Worm (Caenorhabditis elegans) whole organism, L3 larva: ENCODE data around the gene ugt-49.

Experiments used
- ZK546.5 ChIP-seq: sonication (generic microtip); optimal IDR thresholded peaks from 2 replicates; lab custom pipeline; 2017; ENCODE audit warnings: missing biosample characterization, missing genetic modification characterization
- ama-1 ChIP-seq: fragments of 150-350 bp; optimal IDR thresholded peaks from 2 replicates; lab custom pipeline; 2018
- ceh-28 ChIP-seq: fragments of 150-350 bp; optimal IDR thresholded peaks from 2 replicates; lab custom pipeline; 2014; ENCODE audit warnings: missing biosample characterization, missing genetic modification reagents, missing genetic modification characterization
- ceh-9 ChIP-seq: sonication (generic microtip); optimal IDR thresholded peaks from 2 replicates; lab custom pipeline; 2018; ENCODE audit warnings: missing biosample characterization, missing genetic modification characterization
- daf-12 ChIP-seq: fragments of 150-350 bp; optimal IDR thresholded peaks from 2 replicates; lab custom pipeline; 2014; ENCODE audit warnings: missing biosample characterization, missing genetic modification reagents, missing genetic modification characterization
- egl-27 ChIP-seq: sonication (generic microtip); optimal IDR thresholded peaks from 4 replicates; lab custom pipeline; 2017; ENCODE audit warnings: missing biosample characterization, missing genetic modification reagents, missing genetic modification characterization
- elt-1 ChIP-seq: fragments of 150-350 bp; optimal IDR thresholded peaks from 2 replicates; lab custom pipeline; 2014; ENCODE audit warnings: missing biosample characterization, missing genetic modification characterization
- elt-2 ChIP-seq: sonication (generic microtip); optimal IDR thresholded peaks from 2 replicates; lab custom pipeline; 2016; ENCODE audit warnings: missing genetic modification reagents, mild to moderate bottlenecking, missing genetic modification characterization, missing compliant biosample characterization
- elt-3 ChIP-seq, 3 experiments: fragments of 150-350 bp in 1 of 3; sonication (generic microtip) in 2 of 3; optimal IDR thresholded peaks; 2 replicates in 2 of 3; 4 replicates in 1 of 3; lab custom pipeline; 2014 to 2017; ENCODE audit warnings: missing biosample characterization in 3 of 3, missing genetic modification characterization in 3 of 3
- eor-1 ChIP-seq, 2 experiments: fragments of 150-350 bp; optimal IDR thresholded peaks; 2 replicates each; lab custom pipeline; 2014 to 2018; ENCODE audit warnings: missing biosample characterization in 2 of 2, missing genetic modification characterization in 2 of 2
- fkh-10 ChIP-seq: sonication (generic microtip); optimal IDR thresholded peaks from 2 replicates; lab custom pipeline; 2017; ENCODE audit warnings: missing biosample characterization, missing genetic modification reagents, missing genetic modification characterization
- fkh-2 ChIP-seq: fragments of 150-350 bp; optimal IDR thresholded peaks from 2 replicates; lab custom pipeline; 2014; ENCODE audit warnings: missing biosample characterization, missing genetic modification reagents, missing genetic modification characterization
- fos-1 ChIP-seq: fragments of 150-350 bp; optimal IDR thresholded peaks from 2 replicates; lab custom pipeline; 2014; ENCODE audit warnings: missing biosample characterization, missing genetic modification characterization
- hmg-11 ChIP-seq: sonication (generic microtip); optimal IDR thresholded peaks from 2 replicates; lab custom pipeline; 2016; ENCODE audit warnings: missing genetic modification characterization, missing compliant biosample characterization
- jun-1 ChIP-seq: fragments of 150-350 bp; optimal IDR thresholded peaks from 2 replicates; lab custom pipeline; 2014; ENCODE audit warnings: missing biosample characterization, missing genetic modification reagents, missing genetic modification characterization
- lin-15B ChIP-seq: fragments of 150-350 bp; optimal IDR thresholded peaks from 2 replicates; lab custom pipeline; 2014; ENCODE audit warnings: missing biosample characterization, missing genetic modification characterization
- lin-39 ChIP-seq: fragments of 150-350 bp; optimal IDR thresholded peaks from 2 replicates; lab custom pipeline; 2018; ENCODE audit warnings: missing biosample characterization, missing genetic modification reagents, missing genetic modification characterization
- lsy-12 ChIP-seq: sonication (generic microtip); optimal IDR thresholded peaks from 2 replicates; lab custom pipeline; 2016; ENCODE audit warnings: mild to moderate bottlenecking, missing genetic modification characterization, missing compliant biosample characterization
- mdl-1 ChIP-seq: fragments of 150-350 bp; optimal IDR thresholded peaks from 2 replicates; lab custom pipeline; 2014; ENCODE audit warnings: missing biosample characterization, missing genetic modification characterization
- mml-1 ChIP-seq: fragments of 150-350 bp; sonication (generic microtip); optimal IDR thresholded peaks from 3 replicates; lab custom pipeline; 2014; ENCODE audit warnings: missing biosample characterization, missing genetic modification characterization
- nfya-1 ChIP-seq: sonication (generic microtip); optimal IDR thresholded peaks from 2 replicates; lab custom pipeline; 2017; ENCODE audit warnings: missing genetic modification characterization, mild to moderate bottlenecking, missing compliant biosample characterization, antibody characterized with exemption, moderate library complexity; ENCODE audit not compliant: insufficient read depth
- nhr-11 ChIP-seq: fragments of 150-350 bp; optimal IDR thresholded peaks from 2 replicates; lab custom pipeline; 2014; ENCODE audit warnings: missing biosample characterization, missing genetic modification characterization
- nhr-12 ChIP-seq: fragments of 150-350 bp; optimal IDR thresholded peaks from 2 replicates; lab custom pipeline; 2014; ENCODE audit warnings: missing biosample characterization, missing genetic modification characterization
- nhr-23 ChIP-seq: fragments of 150-350 bp; optimal IDR thresholded peaks from 2 replicates; lab custom pipeline; 2014; ENCODE audit warnings: missing biosample characterization, missing genetic modification reagents, missing genetic modification characterization
- nhr-25 ChIP-seq: sonication (generic microtip); optimal IDR thresholded peaks from 2 replicates; lab custom pipeline; 2017; ENCODE audit warnings: missing biosample characterization, missing genetic modification characterization
- nhr-28 ChIP-seq: fragments of 150-350 bp; optimal IDR thresholded peaks from 2 replicates; lab custom pipeline; 2014; ENCODE audit warnings: missing biosample characterization, missing genetic modification characterization
- nhr-43 ChIP-seq: sonication (generic microtip); optimal IDR thresholded peaks from 2 replicates; lab custom pipeline; 2016; ENCODE audit warnings: mild to moderate bottlenecking, missing genetic modification characterization, missing compliant biosample characterization; ENCODE audit not compliant: poor library complexity, severe bottlenecking
- nhr-77 ChIP-seq: fragments of 150-350 bp; optimal IDR thresholded peaks from 2 replicates; lab custom pipeline; 2014; ENCODE audit warnings: missing biosample characterization, missing genetic modification characterization
- pha-4 ChIP-seq: fragments of 150-350 bp; optimal IDR thresholded peaks from 2 replicates; lab custom pipeline; 2014; ENCODE audit warnings: missing biosample characterization, missing genetic modification reagents, missing genetic modification characterization
- pqm-1 ChIP-seq: fragments of 150-350 bp; optimal IDR thresholded peaks from 2 replicates; lab custom pipeline; 2017; ENCODE audit warnings: missing biosample characterization, missing genetic modification characterization, inconsistent platforms
- skn-1 ChIP-seq: fragments of 150-350 bp; optimal IDR thresholded peaks from 2 replicates; lab custom pipeline; 2014; ENCODE audit warnings: missing biosample characterization, missing genetic modification characterization
- snpc-4 ChIP-seq: fragments of 150-350 bp; optimal IDR thresholded peaks from 2 replicates; lab custom pipeline; 2014; ENCODE audit warnings: missing biosample characterization, missing genetic modification characterization
- unc-39 ChIP-seq: sonication (generic microtip); optimal IDR thresholded peaks from 4 replicates; lab custom pipeline; 2017; ENCODE audit warnings: missing biosample characterization, missing genetic modification characterization
- unc-62 ChIP-seq: fragments of 150-350 bp; sonication (generic microtip); optimal IDR thresholded peaks from 4 replicates; lab custom pipeline; 2014; ENCODE audit warnings: missing biosample characterization, missing genetic modification reagents, missing genetic modification characterization
- zag-1 ChIP-seq: fragments of 150-350 bp; optimal IDR thresholded peaks from 2 replicates; lab custom pipeline; 2014; ENCODE audit warnings: missing biosample characterization, missing genetic modification characterization
- ztf-11 ChIP-seq: fragments of 150-350 bp; optimal IDR thresholded peaks from 2 replicates; lab custom pipeline; 2014; ENCODE audit warnings: missing biosample characterization, missing genetic modification characterization
- ztf-4 ChIP-seq: fragments of 150-350 bp; optimal IDR thresholded peaks from 2 replicates; lab custom pipeline; 2014; ENCODE audit warnings: missing biosample characterization, missing genetic modification characterization

Gene ugt-49

ce11 chrV:10368256-10368655 lies 3.9 kb upstream of the ugt-49 start, which contains the start of gene sri-20:
Gene sri-20, plus strand, starts transcription at chrV:10368556.
- TF ChIP-seq lsy-12 (tag; lab: Kevin White, UChicago): no peak
- no peak for TF ChIP-seq nhr-23
- TF ChIP-seq snpc-4 (tag; lab: Kevin White, UChicago): no peak
- no peak for TF ChIP-seq mml-1
- TF ChIP-seq fkh-2: no peak
- TF ChIP-seq elt-2 (tag; lab: Kevin White, UChicago): no peak

DNA sequence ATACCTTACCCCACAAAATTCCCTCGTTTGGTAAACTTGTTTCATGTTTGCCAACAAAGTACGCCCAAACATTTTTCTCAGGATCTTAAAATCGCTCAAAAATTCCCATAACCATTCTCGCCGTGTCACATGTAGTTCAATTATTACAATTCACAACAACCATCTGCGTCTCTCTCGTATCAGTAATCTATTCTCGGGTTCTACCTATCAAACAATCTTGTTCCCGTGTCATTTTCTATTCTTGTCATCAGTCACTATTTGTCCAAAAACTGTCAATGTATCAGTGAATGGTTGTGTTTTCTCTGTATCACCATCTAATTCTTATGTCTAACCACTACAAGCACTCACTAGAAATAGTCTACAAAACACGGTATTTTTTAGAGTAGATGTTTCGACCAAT lies 944 bp upstream of the ugt-49 start:
- TF ChIP-seq jun-1 (peak; percentile 45), ceh-28 (tag; lab: Kevin White, UChicago) (no peak), elt-2 (tag; lab: Kevin White, UChicago) (peak; percentile 84), pqm-1 (tag; lab: Kevin White, UChicago) (peak; percentile 40)

ce11 chrV:10379293-10379692 lies 7.2 kb downstream of the ugt-49 start, which contains the start of gene AC3.12:
Gene AC3.12, minus strand, starts transcription at chrV:10379393.
- TF ChIP-seq eor-1 (tag; optimal IDR thresholded peaks at IDR 0.05; lab: Kevin White, UChicago) (no peak), pqm-1 (tag; lab: Kevin White, UChicago) (no peak), zag-1 (tag; lab: Kevin White, UChicago) (no peak), ama-1 (lab: Kevin White, UChicago) (no peak), egl-27 (tag; lab: Kevin White, UChicago) (no peak), skn-1 (no peak), pha-4 (tag; lab: Kevin White, UChicago) (no peak), elt-1 (no peak), mdl-1 (tag; lab: Kevin White, UChicago) (no peak), daf-12 (no peak), nfya-1 (no peak), ceh-9 (no peak), unc-39 (tag; lab: Kevin White, UChicago) (no peak), ztf-4 (tag; lab: Kevin White, UChicago) (no peak), mml-1 (no peak), lin-39 (tag; lab: Kevin White, UChicago) (no peak)

ce11 chrV:10379761-10380160 lies 7.6 kb downstream of the ugt-49 start:
- TF ChIP-seq nhr-23: no peak
- no peak for TF ChIP-seq pha-4 (tag; lab: Kevin White, UChicago)
- no peak for TF ChIP-seq elt-2 (tag; lab: Kevin White, UChicago)
- TF ChIP-seq nhr-77 (tag; lab: Kevin White, UChicago): no peak
- TF ChIP-seq elt-3 (tag; optimal IDR thresholded peaks at IDR 0.05; lab: Kevin White, UChicago): no peak
- no peak for TF ChIP-seq nhr-43 (tag; lab: Kevin White, UChicago)
- TF ChIP-seq ztf-11 (tag; lab: Kevin White, UChicago): no peak
- no peak for TF ChIP-seq nhr-28 (tag; lab: Kevin White, UChicago)
- no peak for TF ChIP-seq ZK546.5
- TF ChIP-seq, all 47 proteins: peak for 0

DNA sequence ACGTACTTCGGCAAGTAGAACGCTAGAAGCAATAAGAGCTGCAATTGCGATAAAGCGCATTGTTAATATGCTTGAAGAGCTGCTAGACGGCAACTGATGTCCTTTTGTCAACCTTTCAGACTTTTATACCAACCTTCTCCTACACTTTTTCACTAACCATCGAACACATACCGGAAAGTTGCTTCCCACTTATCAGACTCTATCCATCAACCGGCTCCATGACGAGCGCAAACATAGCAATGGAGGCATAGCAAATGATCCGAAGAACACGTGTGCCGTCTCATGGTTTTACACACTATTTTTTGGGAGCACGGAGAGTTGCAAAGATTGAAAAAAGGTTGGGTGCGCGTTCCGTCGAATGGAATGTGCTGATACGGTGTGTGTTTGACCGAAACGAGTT lies 9.6 kb downstream of the ugt-49 start, which contains the start of gene abu-1:
Gene abu-1, minus strand, starts transcription at position 101 of the 400 bp plus-strand sequence.
- TF ChIP-seq fkh-2 (no peak), fos-1 (tag; lab: Kevin White, UChicago) (no peak), fkh-10 (no peak), hmg-11 (tag; lab: Kevin White, UChicago) (no peak), lin-15B (no peak), unc-62 (GFP tag; lab: Kevin White, UChicago) (no peak), mdl-1 (tag; lab: Kevin White, UChicago) (no peak), nhr-25 (no peak), skn-1 (no peak), daf-12 (no peak), nhr-11 (no peak), elt-2 (tag; lab: Kevin White, UChicago) (no peak), unc-39 (tag; lab: Kevin White, UChicago) (no peak), nhr-12 (no peak), egl-27 (tag; lab: Kevin White, UChicago) (no peak), nhr-77 (tag; lab: Kevin White, UChicago) (no peak)
